Worm (Caenorhabditis elegans): ENCODE measurements around the gene gars-1.

The gars-1 gene

ce11 chrIII:5171945-5172344 lies 8.5 kb upstream of the gars-1 start, which contains the start of gene prp-19:
prp-19 (minus strand) TSS chrIII:5172045.
- TF ChIP-seq fos-1 (tag; optimal IDR thresholded peaks at IDR 0.05): no peak
- no peak for TF ChIP-seq ztf-11 (tag; optimal IDR thresholded peaks at IDR 0.05)
- no peak for TF ChIP-seq nhr-237 (tag; optimal IDR thresholded peaks at IDR 0.05)
- no peak for TF ChIP-seq unc-39 (tag; optimal IDR thresholded peaks at IDR 0.05)
- no peak for TF ChIP-seq lsy-12 (tag; optimal IDR thresholded peaks at IDR 0.05)
- TF ChIP-seq nfya-1 (tag; optimal IDR thresholded peaks at IDR 0.05; ENCODE audit: insufficient read depth): no peak
- no peak for TF ChIP-seq aly-2 (tag; optimal IDR thresholded peaks at IDR 0.05)
- TF ChIP-seq egl-27 (tag; optimal IDR thresholded peaks at IDR 0.05): no peak
- TF ChIP-seq ceh-16 (tag; optimal IDR thresholded peaks at IDR 0.05): no peak
- TF ChIP-seq zag-1 (tag; optimal IDR thresholded peaks at IDR 0.05): no peak
- no peak for TF ChIP-seq R02D3.7 (tag; optimal IDR thresholded peaks at IDR 0.05)
- TF ChIP-seq sea-2 (GFP tag; optimal IDR thresholded peaks at IDR 0.05): no peak

ce11 chrIII:5169699-5170098 lies 6.3 kb upstream of the gars-1 start, which contains the start of gene ulp-1:
ulp-1 (minus strand) TSS chrIII:5169799.
- TF ChIP-seq ceh-16 (tag; optimal IDR thresholded peaks at IDR 0.05) (no peak), ceh-28 (tag; optimal IDR thresholded peaks at IDR 0.05) (no peak), nhr-43 (tag; optimal IDR thresholded peaks at IDR 0.05; ENCODE audit: poor library complexity, severe bottlenecking) (no peak), nhr-12 (tag; optimal IDR thresholded peaks at IDR 0.05) (no peak), unc-39 (tag; optimal IDR thresholded peaks at IDR 0.05) (no peak), ama-1 (optimal IDR thresholded peaks at IDR 0.05) (no peak), lin-39 (tag; optimal IDR thresholded peaks at IDR 0.05) (no peak), egl-27 (tag; optimal IDR thresholded peaks at IDR 0.05) (no peak)

DNA sequence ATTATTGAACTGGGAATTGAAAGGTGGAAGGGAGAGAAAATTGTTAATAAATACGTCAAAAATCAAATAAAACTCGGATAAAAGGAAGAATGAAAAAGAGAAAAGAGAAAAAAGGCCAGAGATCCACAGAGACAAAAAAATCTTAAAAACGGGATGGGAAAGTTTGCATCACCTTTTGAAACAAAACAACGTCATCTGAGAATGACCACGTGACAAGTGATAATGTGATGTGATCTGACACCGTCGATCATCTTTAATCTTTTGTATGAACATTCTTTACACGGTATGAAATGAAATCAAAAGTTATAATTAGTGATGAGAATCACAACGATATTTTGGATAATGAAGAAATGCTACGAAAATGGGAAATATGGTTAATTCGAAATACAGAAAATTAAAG lies 2.3 kb upstream of the gars-1 start:
- TF ChIP-seq nhr-43 (tag; optimal IDR thresholded peaks at IDR 0.05; ENCODE audit: poor library complexity, severe bottlenecking) (peak; percentile 68), nhr-25 (tag; optimal IDR thresholded peaks at IDR 0.05) (peak; percentile 29), nhr-67 (tag; optimal IDR thresholded peaks at IDR 0.05) (no peak)

DNA sequence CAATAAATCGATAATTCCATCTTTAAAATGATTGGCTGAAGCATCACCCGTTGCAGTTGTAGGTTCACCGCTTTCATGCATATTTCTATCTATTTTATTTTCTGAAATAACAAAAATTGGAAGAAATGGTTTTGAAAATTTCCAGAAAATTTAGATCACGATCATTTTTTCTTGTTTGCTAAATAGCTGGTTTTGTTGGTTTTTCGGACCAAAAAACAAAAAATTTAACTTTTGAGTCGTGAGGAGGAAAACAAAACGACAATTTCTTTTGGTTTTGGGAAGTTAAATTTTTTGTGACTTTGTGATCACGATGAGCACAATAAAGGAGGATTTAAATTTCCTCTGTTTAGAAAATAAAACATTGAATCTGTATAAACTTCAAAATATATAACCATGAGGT lies 1.8 kb upstream of the gars-1 start, which contains the start of gene T10F2.2:
TSS of gene T10F2.2 (minus strand) at position 101 of the 400 bp plus-strand sequence.
- no peak for TF ChIP-seq mdl-1 (tag; optimal IDR thresholded peaks at IDR 0.05)
- TF ChIP-seq fos-1 (tag; optimal IDR thresholded peaks at IDR 0.05): no peak
- TF ChIP-seq nhr-77 (tag; optimal IDR thresholded peaks at IDR 0.05): no peak

DNA sequence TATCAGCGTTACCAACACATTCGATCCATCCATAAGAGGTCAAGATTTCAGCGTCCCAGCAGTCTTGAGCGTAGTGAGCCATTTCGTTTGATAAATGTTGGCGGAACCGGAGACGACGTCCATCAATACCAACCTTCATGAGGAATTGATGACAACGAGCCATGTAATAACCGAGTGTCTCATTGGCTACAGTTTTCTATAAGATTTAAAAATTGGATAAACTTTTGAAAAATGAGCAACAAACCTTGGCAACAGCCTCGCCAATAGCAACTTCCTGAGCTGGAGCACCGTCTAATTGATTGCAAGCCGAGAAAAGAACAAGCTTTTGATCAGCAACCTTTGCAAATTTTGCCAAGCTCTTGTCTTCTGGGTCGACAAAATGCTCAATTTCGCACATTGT lies 2.6 kb downstream of the gars-1 start:
- TF ChIP-seq fkh-10 (GFP tag; optimal IDR thresholded peaks at IDR 0.05): no peak
- TF ChIP-seq nhr-11 (tag; optimal IDR thresholded peaks at IDR 0.05): no peak
- no peak for TF ChIP-seq nhr-67 (tag; optimal IDR thresholded peaks at IDR 0.05)
- no peak for TF ChIP-seq ceh-82 (tag; optimal IDR thresholded peaks at IDR 0.05)
- TF ChIP-seq ZK546.5 (tag; optimal IDR thresholded peaks at IDR 0.05): no peak
- no peak for TF ChIP-seq nhr-237 (tag; optimal IDR thresholded peaks at IDR 0.05)
- no peak for TF ChIP-seq zag-1 (tag; optimal IDR thresholded peaks at IDR 0.05)
- no peak for TF ChIP-seq hmg-11 (tag; optimal IDR thresholded peaks at IDR 0.05)
- TF ChIP-seq pha-4 (tag; optimal IDR thresholded peaks at IDR 0.05): no peak
- TF ChIP-seq ztf-4 (tag; optimal IDR thresholded peaks at IDR 0.05): no peak
- TF ChIP-seq unc-39 (tag; optimal IDR thresholded peaks at IDR 0.05): no peak
- TF ChIP-seq elt-2 (tag; optimal IDR thresholded peaks at IDR 0.05): no peak
- no peak for TF ChIP-seq R02D3.7 (tag; optimal IDR thresholded peaks at IDR 0.05)
- no peak for TF ChIP-seq daf-12 (tag; optimal IDR thresholded peaks at IDR 0.05)
- TF ChIP-seq nhr-23 (tag; optimal IDR thresholded peaks at IDR 0.05): no peak
- TF ChIP-seq mdl-1 (tag; optimal IDR thresholded peaks at IDR 0.05): no peak

DNA sequence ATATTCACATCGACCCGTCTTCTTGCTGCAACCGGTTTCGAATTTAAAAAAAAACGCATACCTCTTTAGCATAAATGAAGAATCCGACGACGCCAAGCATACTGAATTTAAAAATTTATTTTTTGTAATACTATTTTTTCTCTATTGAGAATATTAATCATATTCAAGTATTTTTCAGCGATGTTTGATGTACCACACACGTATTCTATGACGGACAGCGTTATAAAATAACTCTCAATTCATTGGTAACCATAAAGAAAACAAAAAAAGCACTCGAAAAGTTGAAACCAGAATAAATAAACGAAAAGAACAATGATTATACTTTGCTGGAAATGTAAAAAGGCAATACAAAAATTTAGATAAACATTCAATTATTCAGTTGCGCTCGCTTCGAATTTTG lies 3.9 kb downstream of the gars-1 start, which contains the start of gene T10F2.5:
TSS of gene T10F2.5 (minus strand) at position 101 of the 400 bp plus-strand sequence.
- TF ChIP-seq nfya-1 (tag; optimal IDR thresholded peaks at IDR 0.05; ENCODE audit: insufficient read depth): no peak
- peak; percentile 0 for TF ChIP-seq nhr-23 (tag; optimal IDR thresholded peaks at IDR 0.05)
- TF ChIP-seq nhr-43 (tag; optimal IDR thresholded peaks at IDR 0.05; ENCODE audit: poor library complexity, severe bottlenecking): peak; percentile 9

- no peak for TF ChIP-seq zag-1 (tag; optimal IDR thresholded peaks at IDR 0.05)
- TF ChIP-seq ceh-16 (tag; optimal IDR thresholded peaks at IDR 0.05): no peak
- no peak for TF ChIP-seq mdl-1 (tag; optimal IDR thresholded peaks at IDR 0.05)
- no peak for TF ChIP-seq unc-62 (GFP tag; optimal IDR thresholded peaks at IDR 0.05)
- TF ChIP-seq mml-1 (tag; optimal IDR thresholded peaks at IDR 0.05): no peak
- no peak for TF ChIP-seq nhr-237 (tag; optimal IDR thresholded peaks at IDR 0.05)
- no peak for TF ChIP-seq unc-39 (tag; optimal IDR thresholded peaks at IDR 0.05)
- no peak for TF ChIP-seq egl-5 (tag; optimal IDR thresholded peaks at IDR 0.05)
- TF ChIP-seq hmg-11 (tag; optimal IDR thresholded peaks at IDR 0.05): no peak
- TF ChIP-seq egl-27 (tag; optimal IDR thresholded peaks at IDR 0.05): no peak
- TF ChIP-seq nhr-11 (tag; optimal IDR thresholded peaks at IDR 0.05): no peak
- no peak for TF ChIP-seq lin-15B (tag; optimal IDR thresholded peaks at IDR 0.05)
- no peak for TF ChIP-seq pha-4 (tag; optimal IDR thresholded peaks at IDR 0.05)
Measured at ce11 chrIII:5158674-5159073, 4.8 kb downstream of the gars-1 start, which contains the start of gene oxy-4. oxy-4 (minus strand) TSS chrIII:5158774.

Measured in whole organism, L3 larva.